Worm (Caenorhabditis elegans) whole organism, late embryonic: ENCODE results near the gene Y43F8B.10.

Experiments used
- ama-1 ChIP-seq: fragments of 150-350 bp; optimal IDR thresholded peaks from 2 replicates; lab custom pipeline; 2014
- ceh-22 ChIP-seq: sonication (generic microtip); optimal IDR thresholded peaks from 2 replicates; lab custom pipeline; 2017; ENCODE audit warnings: missing biosample characterization, missing genetic modification characterization
- dve-1 ChIP-seq: sonication (generic microtip); optimal IDR thresholded peaks from 2 replicates; lab custom pipeline; 2017; ENCODE audit warnings: antibody characterized with exemption, mild to moderate bottlenecking, missing genetic modification characterization, missing compliant biosample characterization
- fax-1 ChIP-seq: sonication (generic microtip); optimal IDR thresholded peaks from 2 replicates; lab custom pipeline; 2016; ENCODE audit warnings: missing genotype, missing genetic modification characterization, missing compliant biosample characterization
- gmeb-2 ChIP-seq: sonication (generic microtip); optimal IDR thresholded peaks from 2 replicates; lab custom pipeline; 2016; ENCODE audit warnings: missing genetic modification characterization, inconsistent platforms, missing compliant biosample characterization
- mec-3 ChIP-seq: sonication (generic microtip); optimal IDR thresholded peaks from 2 replicates; lab custom pipeline; 2016; ENCODE audit warnings: borderline replicate concordance, missing genetic modification characterization, missing compliant biosample characterization
- nfya-1 ChIP-seq: sonication (generic microtip); optimal IDR thresholded peaks from 2 replicates; lab custom pipeline; 2017; ENCODE audit warnings: missing genetic modification characterization, mild to moderate bottlenecking, missing compliant biosample characterization, antibody characterized with exemption, moderate library complexity
- odd-2 ChIP-seq: sonication (generic microtip); optimal IDR thresholded peaks from 2 replicates; lab custom pipeline; 2017; ENCODE audit warnings: antibody characterized with exemption, mild to moderate bottlenecking, missing genetic modification characterization, missing compliant biosample characterization
- pag-3 ChIP-seq: sonication (generic microtip); optimal IDR thresholded peaks from 2 replicates; lab custom pipeline; 2016; ENCODE audit warnings: missing compliant biosample characterization, missing genetic modification characterization, borderline replicate concordance
- pha-2 ChIP-seq: sonication (generic microtip); optimal IDR thresholded peaks from 2 replicates; lab custom pipeline; 2017; ENCODE audit warnings: mild to moderate bottlenecking, missing genetic modification characterization, missing compliant biosample characterization
- rnt-1 ChIP-seq: sonication (generic microtip); optimal IDR thresholded peaks from 2 replicates; lab custom pipeline; 2016; ENCODE audit warnings: missing genetic modification characterization, missing compliant biosample characterization
- sox-2 ChIP-seq: fragments of 200-800 bp; sonication (Bioruptor generic); IDR thresholded peaks from 2 replicates; pipeline ENCODE4 v1.3.6; 2022; ENCODE audit warnings: missing genetic modification reagents, missing genetic modification characterization, missing compliant biosample characterization
- syd-9 ChIP-seq: sonication (generic microtip); optimal IDR thresholded peaks from 2 replicates; lab custom pipeline; 2016; ENCODE audit warnings: mild to moderate bottlenecking, missing genetic modification characterization, moderate library complexity, missing compliant biosample characterization
- tbx-7 ChIP-seq: sonication (generic microtip); optimal IDR thresholded peaks from 2 replicates; lab custom pipeline; 2016; ENCODE audit warnings: missing genotype, missing genetic modification characterization, missing compliant biosample characterization

DNA sequence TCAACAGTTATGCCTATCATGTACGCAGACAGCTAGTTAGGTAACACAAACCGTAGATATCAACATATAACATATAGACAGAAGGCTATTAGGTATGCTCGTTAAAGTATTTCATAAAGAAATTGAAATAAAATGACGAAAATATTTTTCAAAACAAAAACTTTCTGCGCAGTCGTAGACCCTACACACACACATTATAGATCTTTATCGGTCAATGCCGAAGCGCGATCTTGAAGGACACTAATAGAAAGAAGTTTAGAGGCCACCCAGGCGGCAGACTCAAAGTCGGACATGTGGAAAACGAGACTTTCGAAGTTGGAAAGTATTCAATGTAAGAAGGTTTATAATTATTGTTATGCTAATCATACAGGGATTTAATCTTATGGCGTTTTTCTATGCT lies 45.3 kb upstream of the Y43F8B.10 start:
- TF ChIP-seq dve-1 (no peak), fax-1 (tag; lab: Kevin White, UChicago) (no peak), ama-1 (no peak), nfya-1 (tag; lab: Kevin White, UChicago) (no peak), odd-2 (no peak), ceh-22 (tag; lab: Kevin White, UChicago) (no peak), syd-9 (tag; lab: Kevin White, UChicago) (no peak), sox-2 (GFP tag; lab: Robert Waterston, UW) (no peak), pha-2 (tag; lab: Kevin White, UChicago) (no peak), mec-3 (tag; lab: Kevin White, UChicago) (no peak), pag-3 (no peak), rnt-1 (tag; lab: Kevin White, UChicago) (no peak), gmeb-2 (no peak), tbx-7 (tag; lab: Kevin White, UChicago) (no peak)
